Fruit fly (Drosophila melanogaster): ENCODE measurements around the gene lin-52.
A peak's percentile ranks its signal among the peaks of the same experiment; 100 is the strongest.

lin-52 gene

dm6 chrX:5717741-5718475, 36.9 kb downstream of the lin-52 start, which contains the start of gene CG33080:
CG33080 (minus strand) TSS chrX:5717778.
- TF ChIP-seq psq (optimal IDR thresholded peaks at IDR 0.05): no peak
- TF ChIP-seq Sin3A (optimal IDR thresholded peaks at IDR 0.05): no peak
- no peak for TF ChIP-seq ttk (optimal IDR thresholded peaks at IDR 0.05)
- TF ChIP-seq insv (optimal IDR thresholded peaks at IDR 0.05): no peak
- TF ChIP-seq h (optimal IDR thresholded peaks at IDR 0.05): no peak
- no peak for TF ChIP-seq Myc (optimal IDR thresholded peaks at IDR 0.05)

- TF ChIP-seq Sin3A (optimal IDR thresholded peaks at IDR 0.05) (no peak), psq (optimal IDR thresholded peaks at IDR 0.05) (no peak), h (optimal IDR thresholded peaks at IDR 0.05) (no peak), ttk (optimal IDR thresholded peaks at IDR 0.05) (no peak), Myc (optimal IDR thresholded peaks at IDR 0.05) (no peak)
Observed at dm6 chrX:5715455-5716227, 39.1 kb downstream of the lin-52 start.

DNA sequence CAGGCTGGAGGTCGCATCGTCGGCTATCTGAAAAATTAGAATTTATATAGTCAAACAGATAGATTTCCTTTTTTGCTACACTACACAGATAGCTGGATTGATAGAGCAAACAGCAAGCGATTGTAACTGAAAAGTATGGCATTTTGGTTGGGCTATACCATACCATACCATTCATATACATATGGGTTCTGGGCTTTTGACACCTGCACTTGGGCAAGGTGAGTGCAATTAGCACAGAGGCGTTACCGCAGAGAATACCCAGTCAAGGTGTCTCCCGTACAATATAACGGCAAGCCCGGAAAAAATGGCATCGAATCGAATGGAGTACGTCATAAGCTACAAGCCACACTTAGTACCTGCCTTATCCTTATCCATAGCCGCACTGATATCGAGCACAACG, 40.0 kb downstream of the lin-52 start:
- TF ChIP-seq h (optimal IDR thresholded peaks at IDR 0.05) (no peak), ttk (optimal IDR thresholded peaks at IDR 0.05) (peak; percentile 99)

DNA sequence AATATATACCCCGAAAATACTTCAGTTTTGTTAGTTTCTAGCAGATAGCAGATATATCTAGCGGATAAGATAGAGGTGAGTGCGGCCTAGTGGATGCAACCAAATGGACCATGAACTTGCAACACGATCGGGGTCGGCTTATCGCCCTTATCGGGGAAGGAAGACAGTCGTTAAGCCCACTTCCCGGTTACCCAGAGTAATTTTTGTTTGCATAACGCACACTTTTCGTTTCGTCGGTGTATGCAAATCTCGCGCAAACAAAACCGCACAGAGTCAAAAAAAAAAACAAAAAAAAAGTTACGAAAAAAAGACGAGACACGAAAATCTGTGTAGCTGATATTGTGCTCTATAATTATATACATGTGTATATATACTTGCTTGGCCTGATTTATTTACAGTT, 41.8 kb downstream of the lin-52 start:
- TF ChIP-seq h (optimal IDR thresholded peaks at IDR 0.05): no peak
- TF ChIP-seq ttk (optimal IDR thresholded peaks at IDR 0.05): no peak
- TF ChIP-seq psq (optimal IDR thresholded peaks at IDR 0.05): no peak
- TF ChIP-seq Sin3A (optimal IDR thresholded peaks at IDR 0.05): no peak
- no peak for TF ChIP-seq insv (optimal IDR thresholded peaks at IDR 0.05)
- no peak for TF ChIP-seq Myc (optimal IDR thresholded peaks at IDR 0.05)

dm6 chrX:5705899-5706312, 48.9 kb downstream of the lin-52 start:
- TF ChIP-seq Myc (optimal IDR thresholded peaks at IDR 0.05): no peak
- TF ChIP-seq h (optimal IDR thresholded peaks at IDR 0.05): no peak
- no peak for TF ChIP-seq ttk (optimal IDR thresholded peaks at IDR 0.05)
- no peak for TF ChIP-seq Sin3A (optimal IDR thresholded peaks at IDR 0.05)
- TF ChIP-seq psq (optimal IDR thresholded peaks at IDR 0.05): no peak
- TF ChIP-seq insv (optimal IDR thresholded peaks at IDR 0.05): no peak

DNA sequence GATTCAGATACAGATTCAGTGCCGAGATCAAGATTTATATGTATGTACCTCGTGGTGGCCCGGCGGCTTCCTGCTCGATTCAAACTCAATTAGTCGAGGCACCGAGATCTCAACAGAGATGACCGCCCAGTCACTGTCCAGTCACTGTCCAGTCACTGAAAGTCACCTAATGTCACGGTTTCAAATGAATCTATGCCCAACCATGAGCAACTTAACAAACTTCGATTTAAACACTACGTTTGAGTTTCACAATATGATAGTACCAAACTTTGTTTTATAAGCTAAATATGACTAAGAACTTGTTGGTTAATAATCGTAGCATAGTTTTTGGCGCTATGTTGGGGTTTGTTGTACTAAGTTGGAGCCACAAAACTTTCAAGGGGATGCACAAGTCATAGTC, 49.7 kb downstream of the lin-52 start:
- TF ChIP-seq ttk (optimal IDR thresholded peaks at IDR 0.05) (no peak), Sin3A (optimal IDR thresholded peaks at IDR 0.05) (no peak), psq (optimal IDR thresholded peaks at IDR 0.05) (no peak), Myc (optimal IDR thresholded peaks at IDR 0.05) (no peak), h (optimal IDR thresholded peaks at IDR 0.05) (no peak), insv (optimal IDR thresholded peaks at IDR 0.05) (no peak)
